In the genomic region with DNA sequence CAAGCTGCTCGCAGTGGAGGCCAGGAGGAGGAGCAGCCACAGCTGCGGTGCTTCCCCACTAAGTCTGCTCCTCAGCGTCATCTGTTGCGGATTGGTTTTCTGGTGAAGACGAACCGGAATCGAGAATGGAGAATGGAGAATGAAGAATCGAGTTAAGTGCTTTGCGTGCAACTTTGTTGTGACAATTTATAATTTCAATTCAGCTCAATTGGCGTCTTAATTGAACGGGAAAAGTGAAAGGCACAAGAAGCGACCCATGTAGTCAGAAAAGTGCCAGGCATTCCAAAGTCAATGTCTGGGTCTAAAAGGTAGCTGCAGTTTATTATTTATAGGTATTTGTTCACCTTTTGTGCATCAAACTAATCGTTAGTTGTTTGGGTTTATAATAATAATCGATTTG, we compare ENCODE assay signal across 3 fruit fly cellular contexts.
TF ChIP-seq lines count a peak whose summit lies in the region.

No protein-coding gene starts in this region.

TF ChIP-seq in whole organism, adult, 20 proteins besides CTCF, POLR2A, EP300 and RAD21:
- TF ChIP-seq CG5204 (GFP tag; optimal IDR thresholded peaks at IDR 0.05; lab: Kevin White, UChicago) (no peak), kay (GFP tag; lab: Kevin White, UChicago; ENCODE audit: borderline replicate concordance) (no peak), cic (GFP tag; optimal IDR thresholded peaks at IDR 0.05; lab: Kevin White, UChicago) (no peak), tj (GFP tag; optimal IDR thresholded peaks at IDR 0.05; lab: Kevin White, UChicago) (peak; percentile 33)

TF ChIP-seq in whole organism, prepupa, 60 proteins besides CTCF, POLR2A, EP300 and RAD21:
- TF ChIP-seq spab (GFP tag; optimal IDR thresholded peaks at IDR 0.05; lab: Kevin White, UChicago) (no peak), dsx (GFP tag; optimal IDR thresholded peaks at IDR 0.05; lab: Kevin White, UChicago; ENCODE audit: poor library complexity, severe bottlenecking) (peak; percentile 91)
TF ChIP-seq in whole organism, prepupa: peak in this region for 1.

TF ChIP-seq in whole organism, pupa, 21 proteins besides CTCF, POLR2A, EP300 and RAD21:
- TF ChIP-seq CG32121 (GFP tag; IDR thresholded peaks at IDR 0.05; lab: Robert Waterston, UW) (no peak), CG10348 (GFP tag; IDR thresholded peaks at IDR 0.05; lab: Robert Waterston, UW) (no peak), Ets98B (GFP tag; IDR thresholded peaks at IDR 0.05; lab: Robert Waterston, UW) (no peak), gl (tag; optimal IDR thresholded peaks at IDR 0.05; lab: Kevin White, UChicago) (peak; percentile 51), CG9948 (tag; optimal IDR thresholded peaks at IDR 0.05; lab: Kevin White, UChicago) (no peak)
